Fruit fly (Drosophila melanogaster) Kc167 (cell line): ENCODE results near the gene CSN1a.

Experiments
- Sin3A ChIP-seq: fragments of >200 bp; optimal IDR thresholded peaks from 2 replicates; lab custom pipeline; 2018; ENCODE audit warnings: missing external identifiers
- h ChIP-seq: fragments of >200 bp; optimal IDR thresholded peaks from 3 replicates; lab custom pipeline; 2018; ENCODE audit warnings: missing external identifiers
- psq ChIP-seq: fragments of >200 bp; optimal IDR thresholded peaks from 2 replicates; lab custom pipeline; 2017; ENCODE audit warnings: missing external identifiers
- ttk ChIP-seq: sonication (Bioruptor generic); optimal IDR thresholded peaks from 2 replicates; lab custom pipeline; 2017; ENCODE audit warnings: missing external identifiers

DNA sequence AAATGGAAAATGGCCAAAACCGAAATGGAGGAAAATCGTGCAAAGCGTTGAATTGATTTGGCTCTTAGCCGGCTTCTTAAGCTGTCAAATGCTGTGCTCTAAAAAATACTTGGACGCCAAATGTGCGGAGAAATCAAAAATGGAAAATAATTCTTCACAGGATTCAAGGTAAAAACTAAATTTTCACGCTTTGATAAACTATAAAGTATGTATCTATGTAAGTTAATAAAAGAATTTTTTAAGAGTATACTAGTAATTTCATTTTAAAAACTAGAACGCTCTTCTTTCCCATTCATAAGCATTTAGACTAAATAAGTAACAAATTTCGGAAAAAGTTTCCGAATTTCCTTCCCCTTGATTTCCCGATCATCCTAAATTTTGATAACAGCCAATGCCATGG is at the start of gene CSN1a:
- TF ChIP-seq h (no peak), psq (lab: Kevin White, UChicago) (no peak), Sin3A (lab: Kevin White, UChicago) (no peak), ttk (no peak)
